Worm (Caenorhabditis elegans): ENCODE results near the gene svh-2.

DNA sequence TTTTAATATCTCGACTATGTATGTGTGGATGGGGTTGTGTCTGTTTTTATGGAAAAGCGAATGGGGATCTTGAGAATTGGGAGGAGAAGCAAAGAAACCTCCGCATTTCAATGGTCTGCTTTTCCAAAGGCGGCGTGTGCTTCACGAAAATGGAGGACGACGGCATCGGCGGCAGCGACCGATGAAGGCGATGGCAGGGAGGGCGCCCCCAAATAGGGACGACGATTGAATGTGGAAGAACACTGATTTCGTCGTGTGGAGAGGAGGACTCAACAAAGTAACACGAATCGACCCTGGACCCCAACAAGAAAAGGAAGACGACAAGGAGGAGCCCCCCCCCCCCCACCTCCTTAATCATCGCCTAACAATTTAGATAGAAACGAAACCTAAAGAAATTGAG, 19.9 kb downstream of the svh-2 start:
- no peak for TF ChIP-seq nhr-25 (tag; optimal IDR thresholded peaks at IDR 0.05)
- TF ChIP-seq blmp-1 (tag; optimal IDR thresholded peaks at IDR 0.05; ENCODE audit: insufficient read depth), result no peak
- TF ChIP-seq dmd-4 (tag; optimal IDR thresholded peaks at IDR 0.05), result no peak
- TF ChIP-seq lin-13 (GFP tag; optimal IDR thresholded peaks at IDR 0.05), result no peak
- no peak for TF ChIP-seq nhr-23 (tag; optimal IDR thresholded peaks at IDR 0.05)
- TF ChIP-seq lsy-2 (tag; optimal IDR thresholded peaks at IDR 0.05), result no peak
- no peak for TF ChIP-seq ama-1 (optimal IDR thresholded peaks at IDR 0.05)
- no peak for TF ChIP-seq ztf-11 (tag; optimal IDR thresholded peaks at IDR 0.05)
- no peak for TF ChIP-seq skn-1 (tag; optimal IDR thresholded peaks at IDR 0.05)
- no peak for TF ChIP-seq R02D3.7 (tag; optimal IDR thresholded peaks at IDR 0.05)
- no peak for TF ChIP-seq nhr-237 (tag; optimal IDR thresholded peaks at IDR 0.05)
- TF ChIP-seq snpc-4 (tag; optimal IDR thresholded peaks at IDR 0.05), result no peak
- no peak for TF ChIP-seq crh-2 (tag; optimal IDR thresholded peaks at IDR 0.05)

Measured in whole organism, L2 larva.